Fruit fly (Drosophila melanogaster) whole organism, embryonic: ENCODE results near the gene CG9737.

Experiments
- Ada2b ChIP-seq: fragments of 200-800 bp; sonication (Bioruptor generic); IDR thresholded peaks from 2 replicates; pipeline ENCODE4 v1.3.6; 2022; ENCODE audit warnings: missing biosample characterization, missing genetic modification characterization
- Aef1 ChIP-seq: fragments of 200-800 bp; sonication (Bioruptor generic); IDR thresholded peaks from 3 replicates; pipeline ENCODE4 v1.3.6; 2022; ENCODE audit warnings: missing biosample characterization, missing genetic modification characterization
- Atf-2 ChIP-seq: fragments of 200-800 bp; sonication (Bioruptor generic); optimal IDR thresholded peaks from 2 replicates; lab custom pipeline; 2016; ENCODE audit warnings: missing biosample characterization, missing genetic modification characterization
- Awh ChIP-seq: fragments of 200-800 bp; sonication (Bioruptor generic); IDR thresholded peaks from 2 replicates; pipeline ENCODE4, ENCODE4 v1.3.6; 2022; ENCODE audit warnings: missing biosample characterization, missing genetic modification characterization
- CG10979 ChIP-seq: fragments of 200-800 bp; sonication (Bioruptor generic); optimal IDR thresholded peaks from 2 replicates; lab custom pipeline; 2018; ENCODE audit warnings: missing biosample characterization, mild to moderate bottlenecking, missing genetic modification characterization, moderate library complexity
- CG11085 ChIP-seq: fragments of 200-800 bp; sonication (Bioruptor generic); IDR thresholded peaks from 2 replicates; pipeline ENCODE4 v1.3.6; 2022; ENCODE audit warnings: missing biosample characterization, missing genetic modification characterization
- CG12155 ChIP-seq: fragments of 200-800 bp; sonication (Bioruptor generic); optimal IDR thresholded peaks from 3 replicates; lab custom pipeline; 2016; ENCODE audit warnings: missing biosample characterization, missing genetic modification characterization
- CG12219 ChIP-seq: fragments of 200-800 bp; sonication (Bioruptor generic); optimal IDR thresholded peaks from 3 replicates; lab custom pipeline; 2018; ENCODE audit warnings: missing biosample characterization, mild to moderate bottlenecking, missing genetic modification characterization
- CG13296 ChIP-seq: fragments of 200-800 bp; sonication (Bioruptor generic); optimal IDR thresholded peaks from 3 replicates; lab custom pipeline; 2018; ENCODE audit warnings: missing biosample characterization, mild to moderate bottlenecking, missing genetic modification characterization
- CG1529 ChIP-seq: fragments of 200-800 bp; sonication (Bioruptor generic); optimal IDR thresholded peaks from 3 replicates; lab custom pipeline; 2018; ENCODE audit warnings: missing biosample characterization, missing genetic modification characterization
- CG17361 ChIP-seq: fragments of 200-800 bp; sonication (Bioruptor generic); IDR thresholded peaks from 3 replicates; pipeline ENCODE4 v1.3.6; 2022; ENCODE audit warnings: missing biosample characterization, missing genetic modification characterization
- CG17568 ChIP-seq: fragments of 200-800 bp; sonication (Bioruptor generic); optimal IDR thresholded peaks from 2 replicates; lab custom pipeline; 2018; ENCODE audit warnings: missing biosample characterization, mild to moderate bottlenecking, missing genetic modification characterization, moderate library complexity
- CG17912 ChIP-seq: fragments of 200-800 bp; sonication (Bioruptor generic); optimal IDR thresholded peaks from 2 replicates; lab custom pipeline; 2018; ENCODE audit warnings: missing biosample characterization, mild to moderate bottlenecking, missing genetic modification characterization
- CG34224 ChIP-seq: fragments of 200-800 bp; sonication (Bioruptor generic); IDR thresholded peaks from 3 replicates; pipeline ENCODE4 v1.3.6; 2022; ENCODE audit warnings: missing biosample characterization, missing genetic modification characterization; ENCODE audit not compliant: partially characterized antibody
- CG3995 ChIP-seq: fragments of 200-800 bp; sonication (Bioruptor generic); optimal IDR thresholded peaks from 3 replicates; lab custom pipeline; 2016; ENCODE audit warnings: missing biosample characterization, missing genetic modification characterization
- CG4730 ChIP-seq: fragments of 200-800 bp; sonication (Bioruptor generic); IDR thresholded peaks from 2 replicates; pipeline ENCODE4 v1.3.6; 2022; ENCODE audit warnings: missing biosample characterization, missing genetic modification characterization
- CG5245 ChIP-seq: fragments of 200-800 bp; sonication (Bioruptor generic); optimal IDR thresholded peaks from 3 replicates; lab custom pipeline; 2016; ENCODE audit warnings: missing biosample characterization, missing genetic modification characterization
- CG6683 ChIP-seq: fragments of 200-800 bp; sonication (Bioruptor generic); optimal IDR thresholded peaks from 2 replicates; lab custom pipeline; 2017; ENCODE audit warnings: missing biosample characterization, mild to moderate bottlenecking, missing genetic modification characterization, missing genetic modification reagents
- CG6791 ChIP-seq: fragments of 200-800 bp; sonication (Bioruptor generic); IDR thresholded peaks from 3 replicates; pipeline ENCODE4 v1.3.6; 2022; ENCODE audit warnings: missing biosample characterization, missing genetic modification characterization; ENCODE audit not compliant: partially characterized antibody
- CG8359 ChIP-seq: fragments of 200-800 bp; sonication (Bioruptor generic); optimal IDR thresholded peaks from 2 replicates; lab custom pipeline; 2017; ENCODE audit warnings: missing biosample characterization, mild to moderate bottlenecking, missing genetic modification characterization, borderline replicate concordance
- CG8924 ChIP-seq: fragments of 200-800 bp; optimal IDR thresholded peaks from 3 replicates; lab custom pipeline; 2019; ENCODE audit warnings: missing biosample characterization, mild to moderate bottlenecking, missing genetic modification characterization, moderate library complexity
- CG9932 ChIP-seq: fragments of 200-800 bp; sonication (Bioruptor generic); IDR thresholded peaks from 2 replicates; pipeline ENCODE4 v1.3.6; 2022; ENCODE audit warnings: missing biosample characterization, missing genetic modification characterization
- Camta ChIP-seq: fragments of 200-800 bp; sonication (Bioruptor generic); optimal IDR thresholded peaks from 2 replicates; lab custom pipeline; 2016; ENCODE audit warnings: missing biosample characterization, missing genetic modification characterization
- Dref ChIP-seq: fragments of 200-800 bp; sonication (Bioruptor generic); IDR thresholded peaks from 2 replicates; pipeline ENCODE4 v1.3.6; 2022; ENCODE audit warnings: missing biosample characterization, missing genetic modification characterization
- Drgx ChIP-seq: fragments of 200-800 bp; sonication (Bioruptor generic); IDR thresholded peaks from 2 replicates; pipeline ENCODE4 v1.3.6; 2022; ENCODE audit warnings: missing biosample characterization, missing genetic modification characterization
- NK7.1 ChIP-seq: fragments of 200-800 bp; sonication (Bioruptor generic); optimal IDR thresholded peaks from 3 replicates; lab custom pipeline; 2016; ENCODE audit warnings: missing biosample characterization, missing genetic modification characterization
- Optix ChIP-seq: fragments of 200-800 bp; sonication (Bioruptor generic); IDR thresholded peaks from 3 replicates; pipeline ENCODE4 v1.3.6; 2022; ENCODE audit warnings: missing biosample characterization, missing genetic modification characterization
- Sin3A ChIP-seq: fragments of >200 bp; optimal IDR thresholded peaks from 2 replicates; lab custom pipeline; 2018
- Usf ChIP-seq: fragments of 200-800 bp; sonication (Bioruptor generic); optimal IDR thresholded peaks from 2 replicates; lab custom pipeline; 2017; ENCODE audit warnings: missing genotype, missing biosample characterization, missing genetic modification characterization
- YL-1 ChIP-seq: fragments of 200-800 bp; sonication (Bioruptor generic); optimal IDR thresholded peaks from 3 replicates; lab custom pipeline; 2017; ENCODE audit warnings: missing biosample characterization, mild to moderate bottlenecking, missing genetic modification characterization
- abd-A ChIP-seq: fragments of 200-800 bp; sonication (Bioruptor generic); optimal IDR thresholded peaks from 3 replicates; lab custom pipeline; 2019; ENCODE audit warnings: missing biosample characterization, mild to moderate bottlenecking, missing genetic modification characterization, moderate library complexity
- bsh ChIP-seq, 2 experiments: fragments of 200-800 bp; sonication (Bioruptor generic); optimal IDR thresholded peaks; 2 replicates each; lab custom pipeline; 2017 to 2018; ENCODE audit warnings: mild to moderate bottlenecking in 2 of 2, missing biosample characterization in 2 of 2, missing genetic modification characterization in 2 of 2, moderate library complexity in 1 of 2
- chif ChIP-seq, 2 experiments: fragments of 200-800 bp; sonication (Bioruptor generic); optimal IDR thresholded peaks; 3 replicates each; lab custom pipeline; 2016; ENCODE audit warnings: missing biosample characterization in 2 of 2, missing genetic modification characterization in 2 of 2
- croc ChIP-seq: fragments of 200-800 bp; sonication (Bioruptor generic); conservative IDR thresholded peaks from 3 replicates; pipeline ENCODE4 v1.3.6; 2022; ENCODE audit warnings: missing biosample characterization, missing genetic modification characterization
- cwo ChIP-seq: fragments of 200-800 bp; sonication (Bioruptor generic); optimal IDR thresholded peaks from 3 replicates; lab custom pipeline; 2017; ENCODE audit warnings: missing biosample characterization, missing genetic modification characterization, mild to moderate bottlenecking, moderate library complexity, missing genetic modification reagents
- dimm ChIP-seq: fragments of 200-800 bp; sonication (Bioruptor generic); IDR thresholded peaks from 2 replicates; pipeline ENCODE4 v1.3.6; 2022; ENCODE audit warnings: missing biosample characterization, missing genetic modification characterization
- dysf ChIP-seq: fragments of 200-800 bp; sonication (Bioruptor generic); IDR thresholded peaks from 3 replicates; pipeline ENCODE4 v1.3.6; 2022; ENCODE audit warnings: missing biosample characterization, missing genetic modification characterization
- ems ChIP-seq: fragments of 200-800 bp; sonication (Bioruptor generic); optimal IDR thresholded peaks from 3 replicates; lab custom pipeline; 2016; ENCODE audit warnings: missing biosample characterization, missing genetic modification characterization
- fd64A ChIP-seq: fragments of 200-800 bp; sonication (Bioruptor generic); optimal IDR thresholded peaks from 3 replicates; lab custom pipeline; 2018; ENCODE audit warnings: missing biosample characterization, mild to moderate bottlenecking, missing genetic modification characterization
- kah ChIP-seq: fragments of 200-800 bp; sonication (Bioruptor generic); optimal IDR thresholded peaks from 2 replicates; lab custom pipeline; 2018; ENCODE audit warnings: missing biosample characterization, mild to moderate bottlenecking, missing genetic modification characterization
- kay ChIP-seq: fragments of 200-800 bp; sonication (Bioruptor generic); optimal IDR thresholded peaks from 2 replicates; lab custom pipeline; 2016; ENCODE audit warnings: missing biosample characterization, missing genetic modification characterization
- lbe ChIP-seq: fragments of 200-800 bp; sonication (Bioruptor generic); optimal IDR thresholded peaks from 2 replicates; lab custom pipeline; 2016; ENCODE audit warnings: missing biosample characterization, mild to moderate bottlenecking, missing genetic modification characterization
- lilli ChIP-seq: fragments of 200-800 bp; sonication (Bioruptor generic); optimal IDR thresholded peaks from 3 replicates; lab custom pipeline; 2016; ENCODE audit warnings: missing biosample characterization, missing genetic modification characterization
- p53 ChIP-seq: fragments of 200-800 bp; sonication (Bioruptor generic); optimal IDR thresholded peaks from 2 replicates; lab custom pipeline; 2016; ENCODE audit warnings: missing biosample characterization, missing genetic modification characterization
- pzg ChIP-seq: fragments of 200-800 bp; sonication (Bioruptor generic); optimal IDR thresholded peaks from 3 replicates; lab custom pipeline; 2018; ENCODE audit warnings: missing biosample characterization, mild to moderate bottlenecking, missing genetic modification characterization, moderate library complexity
- schlank ChIP-seq: fragments of 200-800 bp; sonication (Bioruptor generic); optimal IDR thresholded peaks from 2 replicates; lab custom pipeline; 2018; ENCODE audit warnings: missing biosample characterization, mild to moderate bottlenecking, missing genetic modification characterization
- sob ChIP-seq: fragments of 200-800 bp; sonication (Bioruptor generic); IDR thresholded peaks from 2 replicates; pipeline ENCODE4 v1.3.6; 2022; ENCODE audit warnings: missing biosample characterization, missing genetic modification characterization
- ssp ChIP-seq: fragments of 200-800 bp; sonication (Bioruptor generic); IDR thresholded peaks from 2 replicates; pipeline ENCODE4 v1.3.6; 2022; ENCODE audit warnings: missing biosample characterization, missing genetic modification characterization
- trem ChIP-seq: fragments of 200-800 bp; optimal IDR thresholded peaks from 3 replicates; lab custom pipeline; 2019; ENCODE audit warnings: missing biosample characterization, mild to moderate bottlenecking, missing genetic modification characterization, moderate library complexity
- trh ChIP-seq: fragments of 200-800 bp; sonication (Bioruptor generic); optimal IDR thresholded peaks from 2 replicates; lab custom pipeline; 2016; ENCODE audit warnings: missing biosample characterization, missing genetic modification characterization
- wdn ChIP-seq: fragments of 200-800 bp; sonication (Bioruptor generic); IDR thresholded peaks from 2 replicates; pipeline ENCODE4 v1.3.6; 2022; ENCODE audit warnings: missing biosample characterization, missing genetic modification characterization
- zf30C ChIP-seq: fragments of 200-800 bp; sonication (Bioruptor generic); optimal IDR thresholded peaks from 3 replicates; lab custom pipeline; 2018; ENCODE audit warnings: missing biosample characterization, mild to moderate bottlenecking, missing genetic modification characterization

The CG9737 gene

DNA sequence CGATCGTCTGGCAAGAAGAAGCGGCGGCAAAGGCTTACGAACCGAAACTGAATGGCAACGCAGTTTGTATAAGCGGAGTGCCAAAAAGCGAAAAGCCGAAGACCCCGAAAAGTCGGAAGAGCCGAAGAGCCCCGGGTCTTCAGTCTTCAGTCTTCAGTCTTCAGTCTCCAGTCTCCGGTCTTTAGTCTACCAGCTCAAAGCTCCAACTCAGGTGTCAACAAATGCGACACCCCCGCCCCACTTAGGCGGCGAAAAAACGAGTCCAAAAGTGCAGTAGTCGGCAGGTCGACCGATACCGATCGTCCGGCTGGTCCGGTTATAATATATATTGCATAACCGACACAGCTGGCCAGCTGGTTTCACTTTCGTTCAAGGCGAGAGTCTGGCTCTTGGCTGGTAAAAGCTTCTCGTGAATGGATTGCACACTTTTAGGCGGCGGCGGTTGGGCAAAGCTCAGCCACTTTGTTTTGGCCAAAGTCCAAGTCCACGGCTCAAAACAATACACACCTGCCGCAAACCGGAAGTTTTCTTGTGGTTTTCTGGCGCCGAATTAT, at the start of gene CG9737 (continued):
- TF ChIP-seq CG17912 (GFP tag; lab: Kevin White, UChicago) (no peak), p53 (GFP tag; lab: Kevin White, UChicago) (no peak), Drgx (GFP tag; lab: Robert Waterston, UW) (peak; percentile 74), Camta (GFP tag; lab: Kevin White, UChicago) (no peak), CG9932 (no peak), CG6683 (GFP tag; lab: Kevin White, UChicago) (no peak), kay (GFP tag; lab: Kevin White, UChicago) (no peak), Usf (GFP tag; lab: Kevin White, UChicago) (no peak), wdn (GFP tag; lab: Robert Waterston, UW) (no peak), CG17361 (GFP tag; lab: Robert Waterston, UW) (no peak), lilli (GFP tag; lab: Kevin White, UChicago) (no peak), CG6791 (no peak), CG8359 (no peak), Atf-2 (no peak), CG17568 (no peak), CG12219 (GFP tag; lab: Kevin White, UChicago) (no peak), lbe (GFP tag; lab: Kevin White, UChicago) (no peak), Awh (no peak), dimm (GFP tag; lab: Robert Waterston, UW) (no peak), trh (no peak), fd64A (GFP tag; lab: Kevin White, UChicago) (no peak), CG5245 (GFP tag; lab: Kevin White, UChicago) (no peak), CG8924 (tag; lab: Kevin White, UChicago) (no peak), CG3995 (GFP tag; lab: Kevin White, UChicago) (no peak), zf30C (no peak), schlank (tag; lab: Kevin White, UChicago) (no peak), YL-1 (GFP tag; lab: Kevin White, UChicago) (no peak), CG34224 (GFP tag; lab: Robert Waterston, UW) (no peak), CG1529 (GFP tag; lab: Kevin White, UChicago) (no peak), kah (GFP tag; lab: Kevin White, UChicago) (peak; percentile 5), abd-A (tag; lab: Kevin White, UChicago) (peak; percentile 38), NK7.1 (GFP tag; lab: Kevin White, UChicago) (no peak), Dref (GFP tag; lab: Robert Waterston, UW) (no peak), pzg (GFP tag; lab: Kevin White, UChicago) (no peak), dysf (GFP tag; lab: Robert Waterston, UW) (no peak), CG11085 (GFP tag; lab: Robert Waterston, UW) (no peak), Optix (no peak), CG12155 (no peak), trem (tag; lab: Kevin White, UChicago) (no peak), CG4730 (GFP tag; lab: Robert Waterston, UW) (no peak), croc (GFP tag; lab: Robert Waterston, UW) (no peak), cwo (GFP tag; lab: Kevin White, UChicago) (no peak), CG13296 (GFP tag; lab: Kevin White, UChicago) (peak; percentile 6), bsh (GFP tag; optimal IDR thresholded peaks at IDR 0.05; lab: Kevin White, UChicago) (peak; percentile 24 to 73), ssp (GFP tag; lab: Robert Waterston, UW) (no peak), sob (GFP tag; lab: Robert Waterston, UW) (no peak), Sin3A (no peak), CG10979 (tag; lab: Kevin White, UChicago) (no peak), ems (GFP tag; lab: Kevin White, UChicago) (no peak), Ada2b (GFP tag; lab: Robert Waterston, UW) (no peak), Aef1 (GFP tag; lab: Robert Waterston, UW) (no peak), chif (GFP tag; optimal IDR thresholded peaks at IDR 0.05; lab: Kevin White, UChicago) (no peak)
